Fruit fly (Drosophila melanogaster) whole organism, prepupa: ENCODE results near the gene CG4815.

Experiments
- Blimp-1 ChIP-seq: fragments of 200-800 bp; sonication (Bioruptor generic); optimal IDR thresholded peaks from 3 replicates; lab custom pipeline; 2017; ENCODE audit warnings: missing biosample characterization, missing genetic modification characterization, mild to moderate bottlenecking, moderate library complexity, missing genetic modification reagents
- CG10631 ChIP-seq: fragments of 200-800 bp; sonication (Bioruptor generic); optimal IDR thresholded peaks from 2 replicates; lab custom pipeline; 2016; ENCODE audit warnings: missing biosample characterization, missing genetic modification characterization
- CG10669 ChIP-seq: fragments of 200-800 bp; sonication (Bioruptor generic); optimal IDR thresholded peaks from 3 replicates; lab custom pipeline; 2018; ENCODE audit warnings: missing biosample characterization, mild to moderate bottlenecking, missing genetic modification characterization, moderate library complexity
- CG11294 ChIP-seq: fragments of 200-800 bp; sonication (Bioruptor generic); IDR thresholded peaks from 2 replicates; pipeline ENCODE4 v1.3.6; 2022; ENCODE audit warnings: missing biosample characterization, missing genetic modification characterization
- CG11762 ChIP-seq: fragments of 200-800 bp; sonication (Bioruptor generic); optimal IDR thresholded peaks from 3 replicates; lab custom pipeline; 2016; ENCODE audit warnings: missing biosample characterization, missing genetic modification characterization; ENCODE audit not compliant: insufficient read depth
- CG11902 ChIP-seq: fragments of 200-800 bp; sonication (Bioruptor generic); optimal IDR thresholded peaks from 3 replicates; lab custom pipeline; 2016; ENCODE audit warnings: missing biosample characterization, missing genetic modification characterization
- CG15336 ChIP-seq: fragments of 200-800 bp; sonication (Bioruptor generic); IDR thresholded peaks from 2 replicates; pipeline ENCODE4 v1.3.6; 2022; ENCODE audit warnings: missing biosample characterization, missing genetic modification characterization
- CG1621 ChIP-seq: fragments of 200-800 bp; sonication (Bioruptor generic); optimal IDR thresholded peaks from 3 replicates; lab custom pipeline; 2018; ENCODE audit warnings: missing biosample characterization, mild to moderate bottlenecking, missing genetic modification characterization
- CG16779 ChIP-seq: fragments of 200-800 bp; sonication (Bioruptor generic); optimal IDR thresholded peaks from 3 replicates; lab custom pipeline; 2017; ENCODE audit warnings: missing biosample characterization, mild to moderate bottlenecking, missing genetic modification characterization
- CG3032 ChIP-seq: fragments of 200-800 bp; optimal IDR thresholded peaks from 2 replicates; lab custom pipeline; 2019; ENCODE audit warnings: missing biosample characterization, mild to moderate bottlenecking, missing genetic modification characterization, moderate library complexity
- CG31627 ChIP-seq: fragments of 200-800 bp; sonication (Bioruptor generic); optimal IDR thresholded peaks from 3 replicates; lab custom pipeline; 2016; ENCODE audit warnings: missing biosample characterization, missing genetic modification characterization
- CG32006 ChIP-seq: fragments of 200-800 bp; sonication (Bioruptor generic); optimal IDR thresholded peaks from 3 replicates; lab custom pipeline; 2017; ENCODE audit warnings: missing biosample characterization, mild to moderate bottlenecking, missing genetic modification characterization
- CG3919 ChIP-seq: fragments of 200-800 bp; sonication (Bioruptor generic); optimal IDR thresholded peaks from 3 replicates; lab custom pipeline; 2016; ENCODE audit warnings: missing biosample characterization, missing genetic modification characterization
- CG4318 ChIP-seq: fragments of 200-800 bp; sonication (Bioruptor generic); optimal IDR thresholded peaks from 3 replicates; lab custom pipeline; 2017; ENCODE audit warnings: missing biosample characterization, mild to moderate bottlenecking, missing genetic modification characterization
- CG6163 ChIP-seq: fragments of 200-800 bp; sonication (Bioruptor generic); IDR thresholded peaks from 3 replicates; pipeline ENCODE4 v1.3.6; 2022; ENCODE audit warnings: missing biosample characterization, missing genetic modification characterization
- CG6276 ChIP-seq: fragments of 200-800 bp; sonication (Bioruptor generic); optimal IDR thresholded peaks from 2 replicates; lab custom pipeline; 2017; ENCODE audit warnings: missing biosample characterization, mild to moderate bottlenecking, missing genetic modification characterization
- CG6792 ChIP-seq: fragments of 200-800 bp; sonication (Bioruptor generic); optimal IDR thresholded peaks from 3 replicates; lab custom pipeline; 2016; ENCODE audit warnings: missing biosample characterization, missing genetic modification characterization
- CG6808 ChIP-seq: fragments of 200-800 bp; sonication (Bioruptor generic); optimal IDR thresholded peaks from 3 replicates; lab custom pipeline; 2017; ENCODE audit warnings: missing biosample characterization, missing genetic modification characterization, mild to moderate bottlenecking, moderate library complexity, missing genetic modification reagents
- CG7368 ChIP-seq: fragments of 200-800 bp; sonication (Bioruptor generic); optimal IDR thresholded peaks from 3 replicates; lab custom pipeline; 2016; ENCODE audit warnings: missing biosample characterization, missing genetic modification characterization
- CG8319 ChIP-seq: fragments of 200-800 bp; sonication (Bioruptor generic); optimal IDR thresholded peaks from 3 replicates; lab custom pipeline; 2016; ENCODE audit warnings: missing biosample characterization, missing genetic modification characterization
- CG9139 ChIP-seq: fragments of 200-800 bp; sonication (Bioruptor generic); optimal IDR thresholded peaks from 3 replicates; lab custom pipeline; 2017; ENCODE audit warnings: missing biosample characterization, mild to moderate bottlenecking, missing genetic modification characterization
- Eip78C ChIP-seq: fragments of 200-800 bp; sonication (Bioruptor generic); peaks from one replicate; lab custom pipeline; 2016; ENCODE audit warnings: missing biosample characterization, missing genetic modification characterization
- Eip93F ChIP-seq: fragments of 200-800 bp; sonication (Bioruptor generic); optimal IDR thresholded peaks from 2 replicates; lab custom pipeline; 2016; ENCODE audit warnings: missing biosample characterization, mild to moderate bottlenecking, missing genetic modification characterization
- Ets21C ChIP-seq: fragments of 200-800 bp; sonication (Bioruptor generic); optimal IDR thresholded peaks from 3 replicates; lab custom pipeline; 2016; ENCODE audit warnings: missing biosample characterization, missing genetic modification characterization
- Ets96B ChIP-seq: fragments of 200-800 bp; optimal IDR thresholded peaks from 2 replicates; lab custom pipeline; 2019; ENCODE audit warnings: missing biosample characterization, mild to moderate bottlenecking, missing genetic modification characterization, moderate library complexity
- Gug ChIP-seq: fragments of 200-800 bp; sonication (Bioruptor generic); IDR thresholded peaks from 2 replicates; pipeline ENCODE4 v1.3.6; 2022; ENCODE audit warnings: missing biosample characterization, missing genetic modification characterization
- Hr38 ChIP-seq: sonication (Bioruptor generic); optimal IDR thresholded peaks from 2 replicates; lab custom pipeline; 2016; ENCODE audit warnings: missing biosample characterization, missing genetic modification characterization
- Hr39 ChIP-seq: fragments of 200-800 bp; sonication (Bioruptor generic); optimal IDR thresholded peaks from 2 replicates; lab custom pipeline; 2016; ENCODE audit warnings: missing biosample characterization, missing genetic modification characterization
- Hr4 ChIP-seq: fragments of 200-800 bp; sonication (Bioruptor generic); optimal IDR thresholded peaks from 3 replicates; lab custom pipeline; 2016; ENCODE audit warnings: missing biosample characterization, missing genetic modification characterization
- Lpt ChIP-seq: fragments of 200-800 bp; sonication (Bioruptor generic); optimal IDR thresholded peaks from 3 replicates; lab custom pipeline; 2016; ENCODE audit warnings: missing biosample characterization, missing genetic modification characterization
- Met ChIP-seq: fragments of 200-800 bp; sonication (Bioruptor generic); optimal IDR thresholded peaks from 3 replicates; lab custom pipeline; 2016; ENCODE audit warnings: missing biosample characterization, missing genetic modification characterization
- OdsH ChIP-seq: fragments of 200-800 bp; sonication (Bioruptor generic); optimal IDR thresholded peaks from 3 replicates; lab custom pipeline; 2016; ENCODE audit warnings: missing biosample characterization, missing genetic modification characterization
- Smox ChIP-seq: fragments of 200-800 bp; sonication (Bioruptor generic); optimal IDR thresholded peaks from 3 replicates; lab custom pipeline; 2016; ENCODE audit warnings: missing biosample characterization, missing genetic modification characterization
- Sox102F ChIP-seq: fragments of 200-800 bp; sonication (Bioruptor generic); optimal IDR thresholded peaks from 2 replicates; lab custom pipeline; 2016; ENCODE audit warnings: missing biosample characterization, mild to moderate bottlenecking, missing genetic modification characterization
- Sox14 ChIP-seq: fragments of 200-800 bp; sonication (Bioruptor generic); optimal IDR thresholded peaks from 3 replicates; lab custom pipeline; 2016; ENCODE audit warnings: missing biosample characterization, missing genetic modification characterization
- Sox15 ChIP-seq: fragments of 200-800 bp; sonication (Bioruptor generic); optimal IDR thresholded peaks from 3 replicates; lab custom pipeline; 2016; ENCODE audit warnings: missing biosample characterization, missing genetic modification characterization
- achi ChIP-seq: fragments of 200-800 bp; sonication (Bioruptor generic); optimal IDR thresholded peaks from 3 replicates; lab custom pipeline; 2016; ENCODE audit warnings: missing biosample characterization, missing genetic modification characterization
- cyc ChIP-seq: fragments of 200-800 bp; sonication (Bioruptor generic); optimal IDR thresholded peaks from 3 replicates; lab custom pipeline; 2016; ENCODE audit warnings: missing biosample characterization, missing genetic modification characterization
- dac ChIP-seq: fragments of 200-800 bp; sonication (Bioruptor generic); optimal IDR thresholded peaks from 2 replicates; lab custom pipeline; 2017; ENCODE audit warnings: missing biosample characterization, mild to moderate bottlenecking, missing genetic modification characterization
- dsx ChIP-seq: fragments of 200-800 bp; optimal IDR thresholded peaks from 3 replicates; lab custom pipeline; 2019; ENCODE audit warnings: missing biosample characterization, mild to moderate bottlenecking, missing genetic modification characterization, moderate library complexity; ENCODE audit not compliant: poor library complexity, severe bottlenecking
- eg ChIP-seq: fragments of 200-800 bp; sonication (Bioruptor generic); IDR thresholded peaks from 3 replicates; pipeline ENCODE4 v1.3.6; 2022; ENCODE audit warnings: missing biosample characterization, missing genetic modification characterization
- fd59A ChIP-seq: fragments of 200-800 bp; sonication (Bioruptor generic); optimal IDR thresholded peaks from 2 replicates; lab custom pipeline; 2017; ENCODE audit warnings: missing biosample characterization, mild to moderate bottlenecking, missing genetic modification characterization, missing genetic modification reagents
- fd85E ChIP-seq: fragments of 200-800 bp; sonication (Bioruptor generic); optimal IDR thresholded peaks from 3 replicates; lab custom pipeline; 2016; ENCODE audit warnings: missing biosample characterization, missing genetic modification characterization
- lz ChIP-seq: fragments of 200-800 bp; sonication (Bioruptor generic); optimal IDR thresholded peaks from 3 replicates; lab custom pipeline; 2016; ENCODE audit warnings: missing biosample characterization, missing genetic modification characterization
- net ChIP-seq: fragments of 200-800 bp; sonication (Bioruptor generic); optimal IDR thresholded peaks from 3 replicates; lab custom pipeline; 2016; ENCODE audit warnings: missing biosample characterization, missing genetic modification characterization
- pdm3 ChIP-seq: fragments of 200-800 bp; sonication (Bioruptor generic); optimal IDR thresholded peaks from 3 replicates; lab custom pipeline; 2016; ENCODE audit warnings: missing biosample characterization, missing genetic modification characterization
- salr ChIP-seq, 2 experiments: fragments of 200-800 bp; sonication (Bioruptor generic); optimal IDR thresholded peaks; 3 replicates each; lab custom pipeline; 2016 to 2018; ENCODE audit warnings: missing biosample characterization in 2 of 2, missing genetic modification characterization in 2 of 2, mild to moderate bottlenecking in 1 of 2
- spab ChIP-seq: fragments of 200-800 bp; sonication (Bioruptor generic); optimal IDR thresholded peaks from 2 replicates; lab custom pipeline; 2017; ENCODE audit warnings: missing biosample characterization, mild to moderate bottlenecking, missing genetic modification characterization, missing genetic modification reagents
- svp ChIP-seq: fragments of 200-800 bp; sonication (Bioruptor generic); peaks from one replicate; lab custom pipeline; 2016; ENCODE audit warnings: missing biosample characterization, missing genetic modification characterization
- topi ChIP-seq: fragments of 200-800 bp; sonication (Bioruptor generic); optimal IDR thresholded peaks from 3 replicates; lab custom pipeline; 2016; ENCODE audit warnings: missing biosample characterization, missing genetic modification characterization

CG4815 gene

DNA sequence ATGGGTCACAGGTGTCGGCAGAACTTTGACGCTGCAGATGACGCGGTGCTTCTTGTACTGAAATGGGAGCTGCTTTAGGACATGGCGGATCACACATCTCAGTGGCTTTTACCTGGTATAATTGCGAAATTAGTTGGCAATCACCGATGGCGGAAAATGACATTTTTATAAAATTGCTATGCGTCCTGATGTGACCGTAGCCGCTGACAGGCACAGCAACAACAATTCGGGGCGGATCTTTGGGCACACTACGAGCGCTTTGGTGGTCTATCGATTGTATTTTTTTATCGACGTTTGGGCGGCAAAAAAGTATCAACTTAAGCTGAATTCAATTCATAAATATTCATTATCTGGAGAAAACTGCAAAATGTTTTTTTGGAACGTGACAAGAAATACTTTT, 36.7 kb downstream of the CG4815 start, which contains the start of gene CG4951:
Gene CG4951 (minus strand): TSS at position 223 of the 400 bp plus-strand sequence.
- TF ChIP-seq CG8319 (GFP tag; lab: Kevin White, UChicago) (no peak), dsx (GFP tag; lab: Kevin White, UChicago) (no peak)

DNA sequence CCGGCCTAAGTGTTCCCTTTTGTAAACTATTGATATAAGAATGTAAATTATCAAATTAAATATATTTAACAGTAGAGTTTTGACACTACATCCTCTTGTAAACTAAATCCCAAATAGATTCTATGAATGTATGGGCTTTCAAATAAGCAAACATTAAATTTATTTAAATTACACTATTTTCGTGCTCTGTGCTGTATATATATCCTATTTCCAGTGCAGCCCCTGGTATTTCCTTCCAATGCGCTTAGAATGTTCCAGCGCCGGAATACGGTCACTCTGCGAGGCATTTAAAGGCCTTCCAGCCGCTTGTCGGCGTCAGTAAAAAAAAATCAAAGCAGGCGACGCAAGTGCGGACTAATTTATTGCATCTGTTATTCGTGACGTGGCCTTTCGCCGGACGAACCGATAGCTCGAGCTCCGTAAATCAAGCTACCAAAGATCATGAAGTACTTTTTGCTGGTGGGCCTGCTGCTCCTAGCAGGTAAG, 42.1 kb downstream of the CG4815 start, which contains the start of gene Gp93:
Gene Gp93 (plus strand): TSS at position 291 of the 486 bp plus-strand sequence.
- TF ChIP-seq CG8319 (GFP tag; lab: Kevin White, UChicago) (no peak), eg (GFP tag; lab: Robert Waterston, UW) (peak; percentile 67; the same call in 2 of the 3 replicates), CG4318 (GFP tag; lab: Kevin White, UChicago) (no peak), CG10669 (GFP tag; lab: Kevin White, UChicago) (no peak), CG6276 (GFP tag; lab: Kevin White, UChicago) (no peak), dsx (GFP tag; lab: Kevin White, UChicago) (peak; percentile 29), Smox (GFP tag; lab: Kevin White, UChicago) (no peak), CG1621 (tag; lab: Kevin White, UChicago) (no peak), Eip78C (GFP tag; lab: Kevin White, UChicago) (peak; percentile 90), Ets21C (GFP tag; lab: Kevin White, UChicago) (no peak), Sox102F (no peak), spab (no peak), fd85E (GFP tag; lab: Kevin White, UChicago) (no peak), Met (no peak), Eip93F (no peak), salr (GFP tag; optimal IDR thresholded peaks at IDR 0.05; lab: Kevin White, UChicago) (peak in 1 of 2 experiments; percentile 35), CG11902 (GFP tag; lab: Kevin White, UChicago) (no peak), pdm3 (GFP tag; lab: Kevin White, UChicago) (no peak), CG31627 (GFP tag; lab: Kevin White, UChicago) (peak; percentile 73), CG7368 (GFP tag; lab: Kevin White, UChicago) (no peak), Blimp-1 (GFP tag; lab: Kevin White, UChicago) (no peak), CG6163 (GFP tag; lab: Robert Waterston, UW) (peak; percentile 72), Ets96B (tag; lab: Kevin White, UChicago) (peak; percentile 51), Hr38 (GFP tag; lab: Kevin White, UChicago) (no peak), CG11762 (GFP tag; lab: Kevin White, UChicago) (no peak), Lpt (peak; percentile 16), CG9139 (GFP tag; lab: Kevin White, UChicago) (no peak), achi (GFP tag; lab: Kevin White, UChicago) (no peak), dac (GFP tag; lab: Kevin White, UChicago) (no peak), svp (GFP tag; lab: Kevin White, UChicago) (peak; percentile 79), CG15336 (peak; percentile 51; the same call in 1 of the 2 replicates), Sox15 (peak; percentile 47), CG3032 (tag; lab: Kevin White, UChicago) (peak; percentile 71), Hr4 (GFP tag; lab: Kevin White, UChicago) (no peak), CG10631 (GFP tag; lab: Kevin White, UChicago) (no peak), CG3919 (GFP tag; lab: Kevin White, UChicago) (no peak), CG11294 (GFP tag; lab: Robert Waterston, UW) (peak; percentile 49; the same call in 1 of the 2 replicates), Hr39 (GFP tag; lab: Kevin White, UChicago) (no peak), CG6808 (GFP tag; lab: Kevin White, UChicago) (peak; percentile 53), Gug (GFP tag; lab: Robert Waterston, UW) (peak; percentile 46), cyc (peak; percentile 9), topi (GFP tag; lab: Kevin White, UChicago) (no peak), CG32006 (GFP tag; lab: Kevin White, UChicago) (peak; percentile 65), net (GFP tag; lab: Kevin White, UChicago) (peak; percentile 66), Sox14 (GFP tag; lab: Kevin White, UChicago) (peak; percentile 46), CG16779 (tag; lab: Kevin White, UChicago) (no peak), lz (GFP tag; lab: Kevin White, UChicago) (peak; percentile 61), OdsH (GFP tag; lab: Kevin White, UChicago) (no peak), CG6792 (GFP tag; lab: Kevin White, UChicago) (peak; percentile 49), fd59A (peak; percentile 25)
